Worm (Caenorhabditis elegans): Measurements from ENCODE around the gene srh-40.

The srh-40 gene

DNA sequence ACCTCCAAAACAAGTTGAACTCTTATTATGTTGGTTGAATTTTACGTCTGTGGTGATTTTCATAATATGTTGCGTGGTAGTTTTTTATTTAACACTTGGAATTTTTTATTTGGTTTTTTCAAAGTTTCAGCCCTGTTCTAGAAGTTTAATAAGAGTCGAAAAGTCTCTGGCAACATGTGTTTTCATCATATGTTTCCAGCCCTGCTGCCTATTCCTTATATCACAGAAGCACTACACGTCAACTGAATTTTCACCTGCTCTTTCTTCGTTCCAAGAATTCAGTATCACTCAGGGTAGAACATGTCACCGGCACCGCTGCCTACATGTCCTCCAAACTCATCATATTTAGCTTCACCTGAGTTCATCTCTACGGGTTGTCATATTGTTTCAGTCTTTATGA lies at the start of gene srh-40:
TSS of gene srh-40 (plus strand) at position 301 of the 400 bp plus-strand sequence.
- TF ChIP-seq W03F9.2 (tag; optimal IDR thresholded peaks at IDR 0.05) (no peak), dao-5 (tag; optimal IDR thresholded peaks at IDR 0.05) (no peak), him-1 (tag; optimal IDR thresholded peaks at IDR 0.05) (no peak)

DNA sequence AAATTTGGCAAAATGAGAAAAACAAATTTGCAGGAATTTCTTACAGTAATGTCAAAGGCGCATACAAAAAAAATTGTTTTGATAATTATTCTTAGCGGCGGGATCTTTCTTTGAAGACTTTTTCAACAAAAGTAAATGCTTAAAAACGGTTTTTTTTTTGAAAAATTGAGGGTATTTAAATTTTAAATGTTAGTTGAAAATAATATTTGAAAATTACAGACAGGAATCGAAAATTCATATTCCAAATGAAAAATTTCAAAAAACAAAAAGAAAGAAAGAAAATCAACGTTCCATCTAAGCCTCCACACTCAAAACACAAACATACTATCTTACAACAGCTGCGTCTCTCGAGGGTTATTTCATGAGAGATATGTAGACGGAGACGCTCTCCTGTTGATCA lies 33.5 kb upstream of the srh-40 start:
- TF ChIP-seq him-1 (tag; optimal IDR thresholded peaks at IDR 0.05) (no peak), dao-5 (tag; optimal IDR thresholded peaks at IDR 0.05) (no peak), W03F9.2 (tag; optimal IDR thresholded peaks at IDR 0.05) (no peak)

DNA sequence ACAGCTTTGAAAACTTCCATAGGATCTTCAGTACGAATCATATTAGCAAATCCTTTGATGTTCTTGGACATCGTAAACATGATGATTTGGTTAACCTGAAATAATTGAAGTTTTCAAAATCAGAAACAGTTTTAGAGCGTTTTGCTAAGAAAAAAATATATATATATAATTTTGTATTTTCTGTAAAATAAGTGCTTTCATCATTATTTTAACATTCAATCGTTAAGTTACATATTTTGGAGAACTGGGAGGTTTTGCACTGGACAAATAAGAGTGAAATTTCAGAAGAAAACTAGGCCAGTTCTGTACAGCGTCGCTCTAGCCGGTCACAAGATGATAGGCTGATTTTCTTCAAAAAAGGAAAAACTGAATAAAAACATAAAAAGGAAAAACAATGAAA lies 32.1 kb upstream of the srh-40 start, which contains the start of gene F27B3.6:
TSS of gene F27B3.6 (minus strand) at position 101 of the 400 bp plus-strand sequence.
- TF ChIP-seq dao-5 (tag; optimal IDR thresholded peaks at IDR 0.05) = no peak
- no peak for TF ChIP-seq W03F9.2 (tag; optimal IDR thresholded peaks at IDR 0.05)
- TF ChIP-seq him-1 (tag; optimal IDR thresholded peaks at IDR 0.05) = no peak

DNA sequence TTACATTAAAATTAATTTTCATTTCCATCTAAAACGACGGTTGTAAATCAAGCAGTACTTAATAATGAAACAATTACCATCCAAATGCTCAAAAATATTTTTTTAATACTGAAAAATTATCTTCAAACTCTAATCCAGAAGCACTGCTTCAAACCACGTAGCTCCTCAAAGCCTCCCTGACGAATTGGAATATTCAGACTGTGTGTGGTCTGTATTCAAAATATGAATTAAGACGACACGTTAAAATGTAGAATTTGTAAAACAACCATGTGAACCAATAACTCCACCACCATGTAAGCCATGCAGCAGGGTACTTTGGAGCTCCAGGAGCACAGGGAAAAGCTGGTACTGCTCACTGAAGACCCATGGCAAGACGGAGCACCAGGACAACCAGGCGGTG lies 31.2 kb upstream of the srh-40 start, which contains the start of gene F27B3.8:
TSS of gene F27B3.8 (plus strand) at position 301 of the 400 bp plus-strand sequence.
- TF ChIP-seq him-1 (tag; optimal IDR thresholded peaks at IDR 0.05) (no peak), dao-5 (tag; optimal IDR thresholded peaks at IDR 0.05) (no peak), W03F9.2 (tag; optimal IDR thresholded peaks at IDR 0.05) (no peak)

DNA sequence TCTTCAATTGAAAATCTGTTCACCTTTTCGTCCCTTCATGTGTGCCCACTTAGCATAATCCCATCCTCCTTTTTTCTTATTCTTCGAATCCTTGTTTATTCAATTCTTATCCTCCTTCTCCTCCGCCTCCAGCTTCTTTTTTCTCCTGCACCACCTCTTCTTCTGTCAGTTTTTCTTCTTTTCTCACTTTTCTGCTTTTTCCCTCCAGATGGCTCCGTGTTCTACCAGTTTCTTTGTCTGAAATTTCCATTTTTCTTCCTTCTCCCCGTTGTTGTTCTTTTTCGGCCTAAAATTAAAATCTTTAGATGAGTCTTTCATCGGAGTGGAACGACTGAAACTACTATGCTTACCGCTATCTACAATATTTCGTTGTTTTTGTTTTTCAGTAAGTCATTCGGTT lies 29.0 kb upstream of the srh-40 start, which contains the start of gene acr-21:
TSS of gene acr-21 (plus strand) at position 301 of the 400 bp plus-strand sequence.
- TF ChIP-seq W03F9.2 (tag; optimal IDR thresholded peaks at IDR 0.05) (no peak), dao-5 (tag; optimal IDR thresholded peaks at IDR 0.05) (no peak), him-1 (tag; optimal IDR thresholded peaks at IDR 0.05) (no peak)

DNA sequence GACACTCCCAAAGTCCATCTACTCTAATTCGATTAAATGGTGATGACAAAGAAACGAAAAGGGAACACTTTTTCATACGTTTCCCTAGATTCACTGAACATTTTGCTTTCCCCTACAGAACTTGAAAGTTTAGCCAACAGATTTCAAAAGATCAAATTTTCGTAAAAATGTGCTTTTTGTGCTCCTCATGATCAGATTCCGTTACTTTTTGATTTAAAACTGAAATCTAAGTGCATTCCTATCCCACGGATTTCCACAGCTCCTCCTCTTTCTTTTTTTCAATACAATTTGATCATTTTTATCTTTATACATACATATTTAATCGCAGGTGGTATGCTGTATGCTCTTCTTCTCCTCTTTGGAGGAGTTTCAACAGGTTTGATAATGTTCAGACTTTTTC lies 23.1 kb upstream of the srh-40 start, which contains the start of gene ddo-3:
TSS of gene ddo-3 (plus strand) at position 301 of the 400 bp plus-strand sequence.
- no peak for TF ChIP-seq dao-5 (tag; optimal IDR thresholded peaks at IDR 0.05)
- no peak for TF ChIP-seq him-1 (tag; optimal IDR thresholded peaks at IDR 0.05)
- TF ChIP-seq W03F9.2 (tag; optimal IDR thresholded peaks at IDR 0.05) = no peak

DNA sequence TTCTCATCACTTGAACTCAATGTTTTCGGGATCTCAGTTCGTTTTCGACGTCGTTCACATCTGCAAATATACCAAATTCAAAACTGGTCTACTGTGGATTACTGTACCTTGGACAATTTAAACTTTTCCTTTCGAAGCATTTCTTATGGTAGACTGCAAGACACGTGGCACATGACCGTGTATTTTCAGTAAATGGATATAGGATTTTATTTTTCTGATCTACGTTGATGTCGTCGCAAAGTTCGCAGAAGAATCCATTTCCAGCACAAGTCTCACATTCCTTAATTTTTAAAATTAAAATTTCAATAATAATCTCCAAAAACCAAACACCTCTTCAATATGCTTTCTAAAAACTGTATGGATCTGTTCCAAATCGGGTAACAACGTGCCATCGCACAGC lies 21.1 kb upstream of the srh-40 start:
- TF ChIP-seq him-1 (tag; optimal IDR thresholded peaks at IDR 0.05) = no peak
- TF ChIP-seq dao-5 (tag; optimal IDR thresholded peaks at IDR 0.05) = no peak
- TF ChIP-seq W03F9.2 (tag; optimal IDR thresholded peaks at IDR 0.05) = no peak

DNA sequence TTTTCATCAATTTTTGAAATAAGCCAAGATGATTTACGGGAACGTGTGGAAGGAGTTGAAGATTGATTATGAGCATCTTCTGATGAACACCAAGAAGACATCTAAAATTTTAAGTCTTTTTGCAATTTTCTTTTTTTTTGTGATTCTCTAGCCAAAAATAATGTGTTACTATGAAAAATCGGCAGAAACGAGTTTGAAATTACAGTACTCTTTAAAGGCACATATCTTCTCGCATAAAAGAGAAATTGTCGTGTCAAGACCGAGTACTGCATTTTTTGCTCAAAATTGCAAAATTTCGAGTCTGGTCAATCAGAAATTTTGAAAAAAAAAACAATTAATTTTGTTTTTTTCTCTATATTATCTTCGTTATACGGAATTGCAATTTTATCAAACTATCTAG lies 18.5 kb upstream of the srh-40 start, which contains the start of gene F20H11.1:
TSS of gene F20H11.1 (minus strand) at position 101 of the 400 bp plus-strand sequence.
- TF ChIP-seq him-1 (tag; optimal IDR thresholded peaks at IDR 0.05) (no peak), W03F9.2 (tag; optimal IDR thresholded peaks at IDR 0.05) (no peak), dao-5 (tag; optimal IDR thresholded peaks at IDR 0.05) (no peak)

DNA sequence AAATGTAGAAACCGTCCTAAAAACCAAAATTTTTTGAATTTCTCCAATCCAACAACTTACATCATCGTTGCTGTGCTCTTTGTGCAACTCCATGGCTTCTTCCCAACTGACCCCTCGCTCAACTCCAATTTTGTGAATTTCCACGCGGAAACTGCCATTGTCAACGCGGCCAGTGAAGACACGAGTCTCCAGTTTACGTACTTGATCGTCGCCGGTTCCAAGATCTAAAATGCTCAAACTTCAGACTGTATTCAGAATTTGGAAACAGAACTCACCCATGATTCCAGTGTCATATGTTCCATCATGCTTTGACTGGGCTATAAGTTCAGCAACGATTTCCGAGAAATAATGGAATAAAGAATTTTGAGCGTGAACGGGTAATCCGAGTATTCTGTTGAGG lies 16.6 kb upstream of the srh-40 start:
- TF ChIP-seq dao-5 (tag; optimal IDR thresholded peaks at IDR 0.05) = no peak
- TF ChIP-seq W03F9.2 (tag; optimal IDR thresholded peaks at IDR 0.05) = no peak
- TF ChIP-seq him-1 (tag; optimal IDR thresholded peaks at IDR 0.05) = no peak

DNA sequence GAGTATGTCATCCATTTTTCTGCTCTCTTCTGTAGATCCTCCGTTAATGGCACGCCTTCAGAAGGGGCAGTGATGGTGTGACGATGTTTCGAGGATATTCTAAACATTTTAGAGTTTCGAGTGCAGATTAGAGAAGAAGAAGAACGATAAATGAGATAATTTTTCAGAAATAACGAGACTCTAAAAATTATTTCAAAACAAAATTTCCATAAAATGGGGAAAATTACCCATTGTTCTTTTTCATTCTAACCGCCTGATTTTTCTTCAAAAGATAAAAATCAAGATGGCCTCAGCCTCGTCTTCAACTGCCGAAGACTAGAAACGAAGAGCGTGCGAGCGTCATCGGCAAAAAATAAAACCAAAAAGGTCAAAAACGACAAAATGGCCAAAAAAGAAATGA lies 9.5 kb upstream of the srh-40 start, which contains the start of gene let-765:
TSS of gene let-765 (minus strand) at position 101 of the 400 bp plus-strand sequence.
- TF ChIP-seq him-1 (tag; optimal IDR thresholded peaks at IDR 0.05) = no peak

DNA sequence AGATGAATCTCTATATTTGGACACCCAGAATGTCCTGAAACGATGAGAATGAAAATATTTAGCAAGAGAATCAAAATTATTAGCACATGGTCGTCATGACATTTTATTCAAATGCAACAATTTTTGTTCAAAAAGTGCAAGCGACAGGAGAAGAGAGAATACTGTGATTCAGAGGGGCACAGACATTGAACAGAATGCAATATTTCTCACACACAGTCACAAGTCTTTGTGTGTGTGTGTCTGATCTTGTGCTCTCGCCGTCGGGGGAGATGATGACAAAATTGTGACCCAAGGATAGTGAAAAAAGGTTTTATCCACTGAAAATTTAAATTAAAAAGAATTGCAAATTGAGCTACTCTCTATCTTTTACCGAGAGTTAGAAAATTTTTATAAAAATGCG lies 7.4 kb upstream of the srh-40 start:
- TF ChIP-seq dao-5 (tag; optimal IDR thresholded peaks at IDR 0.05) (no peak), him-1 (tag; optimal IDR thresholded peaks at IDR 0.05) (no peak), W03F9.2 (tag; optimal IDR thresholded peaks at IDR 0.05) (no peak)

DNA sequence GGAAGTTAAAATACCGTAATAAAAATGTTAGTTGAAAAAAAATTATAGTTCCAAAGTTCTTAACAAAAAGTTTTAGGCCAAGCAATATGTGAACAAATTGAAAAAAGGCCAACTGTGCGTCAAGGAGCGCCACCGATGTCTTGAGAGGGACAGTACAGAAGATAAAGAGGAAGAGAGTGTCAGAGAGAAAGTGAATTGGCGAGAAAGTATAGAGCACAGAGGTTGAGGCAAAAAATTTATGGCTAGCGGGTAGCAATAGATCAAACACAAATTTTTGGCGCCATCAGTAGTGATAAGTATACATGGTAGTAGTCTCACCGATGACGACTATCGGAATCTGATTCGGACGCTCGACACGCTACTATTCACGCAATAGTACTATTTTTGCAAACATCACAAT lies 6.3 kb upstream of the srh-40 start:
- TF ChIP-seq him-1 (tag; optimal IDR thresholded peaks at IDR 0.05) (no peak), dao-5 (tag; optimal IDR thresholded peaks at IDR 0.05) (no peak), W03F9.2 (tag; optimal IDR thresholded peaks at IDR 0.05) (no peak)

DNA sequence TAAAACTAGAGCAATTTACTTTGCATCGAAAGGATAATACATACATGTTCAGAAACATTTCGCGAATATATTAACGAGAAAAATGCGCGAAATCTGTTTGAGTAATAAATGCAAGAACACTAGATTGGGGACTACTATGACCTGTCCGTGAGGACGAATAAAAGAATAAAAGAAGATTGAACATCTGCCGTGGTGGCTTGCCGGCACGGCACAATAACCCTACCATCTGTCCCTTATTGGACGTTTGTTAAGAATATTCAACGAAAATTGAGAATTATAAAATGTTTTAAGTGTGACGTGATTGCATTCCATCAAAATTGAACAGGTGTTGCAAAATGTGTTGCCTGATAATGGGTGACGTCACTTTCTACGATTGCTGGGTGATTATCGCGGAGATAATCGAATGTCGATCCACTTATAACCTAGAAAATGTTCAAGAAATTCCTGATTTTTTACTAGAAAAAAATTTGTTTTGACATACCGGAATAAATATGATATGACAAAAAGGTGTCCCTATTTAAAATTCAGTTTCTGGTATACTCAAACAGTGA lies 5.1 kb upstream of the srh-40 start:
- TF ChIP-seq dao-5 (tag; optimal IDR thresholded peaks at IDR 0.05) (no peak), W03F9.2 (tag; optimal IDR thresholded peaks at IDR 0.05) (no peak), him-1 (tag; optimal IDR thresholded peaks at IDR 0.05) (no peak)

DNA sequence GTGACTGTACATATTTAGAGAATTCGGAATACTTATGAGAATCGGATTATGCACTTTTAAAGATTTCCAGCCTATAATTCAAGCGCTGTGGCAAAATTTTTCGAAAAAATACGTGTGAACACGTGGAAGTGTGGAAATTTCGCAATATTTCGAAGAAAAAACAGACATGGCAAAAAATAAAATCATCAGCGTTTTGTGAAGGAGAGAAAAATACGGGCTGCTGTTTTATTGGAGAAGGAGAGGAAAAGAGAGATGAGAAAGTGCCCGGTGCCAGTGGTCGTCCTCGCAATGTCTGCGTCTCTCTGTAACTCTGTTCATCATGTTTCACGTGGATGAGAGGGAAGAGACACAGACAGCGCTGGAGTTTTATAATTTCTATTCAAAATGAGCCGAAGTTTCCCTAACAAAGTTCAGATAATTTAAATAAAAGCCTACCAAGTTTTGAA lies 4.6 kb upstream of the srh-40 start:
- peak; percentile 52 for TF ChIP-seq dao-5 (tag; optimal IDR thresholded peaks at IDR 0.05)
- TF ChIP-seq him-1 (tag; optimal IDR thresholded peaks at IDR 0.05) = peak; percentile 60
- peak; percentile 79 for TF ChIP-seq W03F9.2 (tag; optimal IDR thresholded peaks at IDR 0.05)

DNA sequence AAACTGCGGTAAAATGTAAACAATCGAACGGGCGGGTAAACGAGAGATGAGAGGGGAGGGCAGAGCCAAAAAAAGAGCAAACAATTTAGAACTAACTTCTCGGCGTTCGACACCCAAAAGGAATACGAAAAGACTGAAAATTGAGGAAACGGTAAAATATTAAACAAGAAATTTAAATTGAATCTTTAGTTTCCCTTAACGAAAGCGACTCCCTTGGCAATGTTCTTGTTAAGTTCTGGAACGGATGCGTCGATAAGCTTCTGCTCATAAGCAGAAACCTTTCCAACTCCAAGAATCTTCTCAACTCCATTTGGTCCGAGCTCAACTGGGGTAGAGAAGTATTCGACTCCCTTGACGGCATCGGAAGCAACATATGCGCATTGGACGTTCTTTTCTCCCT lies 4.0 kb upstream of the srh-40 start:
- no peak for TF ChIP-seq dao-5 (tag; optimal IDR thresholded peaks at IDR 0.05)
- TF ChIP-seq him-1 (tag; optimal IDR thresholded peaks at IDR 0.05) = no peak
- no peak for TF ChIP-seq W03F9.2 (tag; optimal IDR thresholded peaks at IDR 0.05)

Measured in whole organism, L4/young adult.